Worm (Caenorhabditis elegans): ENCODE measurements around the gene sqv-7.

sqv-7 gene

DNA sequence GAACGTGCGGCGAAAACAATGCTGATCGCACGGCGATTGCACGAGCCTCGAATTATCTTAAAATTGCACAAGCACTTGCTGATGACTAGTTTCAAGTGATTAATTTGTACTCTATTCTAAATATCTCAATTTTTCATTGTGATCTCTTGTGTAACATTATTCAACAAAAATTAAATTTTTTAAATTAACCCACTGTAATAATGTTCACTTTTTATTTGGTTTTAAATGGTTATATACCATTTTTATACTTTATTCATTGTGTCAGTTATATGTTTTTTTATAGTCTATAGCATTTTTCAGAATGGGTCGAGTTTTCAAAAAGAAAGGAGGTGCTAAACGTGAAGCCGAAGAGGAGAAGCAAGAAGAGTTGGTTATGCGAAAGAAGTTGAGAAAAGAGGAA, 41.2 kb upstream of the sqv-7 start, which contains the start of gene ZK1127.4:
TSS of gene ZK1127.4 (plus strand) at position 301 of the 400 bp plus-strand sequence.
- TF ChIP-seq ceh-62 (tag; optimal IDR thresholded peaks at IDR 0.05) = no peak
- no peak for TF ChIP-seq dve-1 (tag; optimal IDR thresholded peaks at IDR 0.05; ENCODE audit: insufficient read depth)
- no peak for TF ChIP-seq fos-1 (tag; optimal IDR thresholded peaks at IDR 0.05)
- TF ChIP-seq mdt-29 (GFP tag; IDR thresholded peaks at IDR 0.05) = no peak
- TF ChIP-seq mxl-3 (GFP tag; optimal IDR thresholded peaks at IDR 0.05) = no peak
- TF ChIP-seq ceh-82 (tag; optimal IDR thresholded peaks at IDR 0.05) = no peak
- no peak for TF ChIP-seq daf-16 (GFP tag; optimal IDR thresholded peaks at IDR 0.05)
- TF ChIP-seq daf-16 (tag; optimal IDR thresholded peaks at IDR 0.05) = no peak
- no peak for TF ChIP-seq F10B5.3 (tag; optimal IDR thresholded peaks at IDR 0.05)
- TF ChIP-seq hlh-30 (tag; optimal IDR thresholded peaks at IDR 0.05; ENCODE audit: insufficient read depth) = no peak
- TF ChIP-seq nhr-11 (tag; optimal IDR thresholded peaks at IDR 0.05) = no peak
- TF ChIP-seq duxl-1 (tag; optimal IDR thresholded peaks at IDR 0.05; ENCODE audit: poor library complexity) = no peak
- no peak for TF ChIP-seq Y5F2A.4 (GFP tag; optimal IDR thresholded peaks at IDR 0.05)

DNA sequence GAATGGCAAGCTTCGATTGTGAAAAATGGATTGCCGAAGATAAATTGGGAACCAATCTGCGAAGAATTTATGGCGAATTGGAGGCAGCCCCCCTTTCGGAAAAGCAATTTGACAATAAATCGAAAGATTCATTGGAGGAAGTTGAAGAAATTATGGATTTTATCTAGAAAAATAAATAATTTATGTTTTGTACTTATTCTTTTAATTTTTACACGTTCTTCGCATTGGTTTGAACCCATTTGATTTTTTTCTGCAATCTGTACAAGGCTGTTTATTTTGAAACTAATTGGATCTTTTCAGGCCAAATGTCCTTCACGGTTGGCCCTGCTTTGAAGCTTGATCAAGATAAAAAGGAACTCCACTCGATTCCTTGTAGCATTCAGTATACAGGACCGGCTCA, 40.5 kb upstream of the sqv-7 start, which contains the start of gene ZK1127.13:
TSS of gene ZK1127.13 (plus strand) at position 301 of the 400 bp plus-strand sequence.
- TF ChIP-seq ZK337.2 (GFP tag; IDR thresholded peaks at IDR 0.05) = no peak
- no peak for TF ChIP-seq Y48G9A.11 (GFP tag; IDR thresholded peaks at IDR 0.05)
- TF ChIP-seq daf-16 (GFP tag; optimal IDR thresholded peaks at IDR 0.05) = no peak
- TF ChIP-seq daf-16 (tag; optimal IDR thresholded peaks at IDR 0.05) = no peak
- no peak for TF ChIP-seq ceh-82 (tag; optimal IDR thresholded peaks at IDR 0.05)
- no peak for TF ChIP-seq duxl-1 (tag; optimal IDR thresholded peaks at IDR 0.05; ENCODE audit: poor library complexity)
- no peak for TF ChIP-seq gei-8 (GFP tag; optimal IDR thresholded peaks at IDR 0.05)
- no peak for TF ChIP-seq lir-3 (tag; optimal IDR thresholded peaks at IDR 0.05)
- TF ChIP-seq ctbp-1 (GFP tag; IDR thresholded peaks at IDR 0.05) = no peak
- no peak for TF ChIP-seq nhr-41 (GFP tag; IDR thresholded peaks at IDR 0.05)
- TF ChIP-seq ceh-44 (GFP tag; IDR thresholded peaks at IDR 0.05) = no peak
- TF ChIP-seq set-16 (GFP tag; IDR thresholded peaks at IDR 0.05) = no peak
- no peak for TF ChIP-seq zag-1 (tag; optimal IDR thresholded peaks at IDR 0.05)
- no peak for TF ChIP-seq mxl-2 (GFP tag; conservative IDR thresholded peaks at IDR 0.05)
- no peak for TF ChIP-seq lin-13 (GFP tag; optimal IDR thresholded peaks at IDR 0.05)
- no peak for TF ChIP-seq nhr-77 (tag; optimal IDR thresholded peaks at IDR 0.05)
- no peak for TF ChIP-seq arid-1 (GFP tag; conservative IDR thresholded peaks at IDR 0.05)

DNA sequence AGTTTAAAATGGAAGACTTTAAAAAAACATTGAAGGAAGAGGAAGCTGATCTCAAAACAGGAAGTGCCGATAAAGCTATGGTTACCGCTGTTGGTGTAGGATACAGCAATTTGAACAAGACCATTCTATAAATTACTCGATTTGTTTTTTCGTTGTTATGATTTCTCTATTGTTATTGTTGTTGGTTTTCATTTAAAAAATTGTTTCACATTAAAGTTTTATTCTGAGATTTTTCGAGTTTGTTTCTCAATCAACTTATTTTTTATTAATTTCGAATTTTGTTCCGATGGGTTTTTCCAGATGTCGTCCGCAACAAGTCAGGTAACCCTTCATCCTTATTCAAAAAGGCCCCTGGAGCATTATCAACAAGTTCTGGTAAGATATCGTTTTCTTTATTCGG, 39.3 kb upstream of the sqv-7 start, which contains the start of gene ZK1127.12:
TSS of gene ZK1127.12 (plus strand) at position 301 of the 400 bp plus-strand sequence.
- no peak for TF ChIP-seq ceh-62 (tag; optimal IDR thresholded peaks at IDR 0.05)
- no peak for TF ChIP-seq mxl-2 (GFP tag; conservative IDR thresholded peaks at IDR 0.05)
- TF ChIP-seq Y48G9A.11 (GFP tag; IDR thresholded peaks at IDR 0.05) = no peak
- TF ChIP-seq daf-19 (GFP tag; conservative IDR thresholded peaks at IDR 0.05) = no peak
- 0 out of 2 replicates have a peak, but pooled peaks have one; percentile 28 for TF ChIP-seq lin-38 (GFP tag; IDR thresholded peaks at IDR 0.05)
- TF ChIP-seq unc-62 (GFP tag; optimal IDR thresholded peaks at IDR 0.05 in 1 of 2) = no peak
- no peak for TF ChIP-seq unc-62 (tag; optimal IDR thresholded peaks at IDR 0.05)

DNA sequence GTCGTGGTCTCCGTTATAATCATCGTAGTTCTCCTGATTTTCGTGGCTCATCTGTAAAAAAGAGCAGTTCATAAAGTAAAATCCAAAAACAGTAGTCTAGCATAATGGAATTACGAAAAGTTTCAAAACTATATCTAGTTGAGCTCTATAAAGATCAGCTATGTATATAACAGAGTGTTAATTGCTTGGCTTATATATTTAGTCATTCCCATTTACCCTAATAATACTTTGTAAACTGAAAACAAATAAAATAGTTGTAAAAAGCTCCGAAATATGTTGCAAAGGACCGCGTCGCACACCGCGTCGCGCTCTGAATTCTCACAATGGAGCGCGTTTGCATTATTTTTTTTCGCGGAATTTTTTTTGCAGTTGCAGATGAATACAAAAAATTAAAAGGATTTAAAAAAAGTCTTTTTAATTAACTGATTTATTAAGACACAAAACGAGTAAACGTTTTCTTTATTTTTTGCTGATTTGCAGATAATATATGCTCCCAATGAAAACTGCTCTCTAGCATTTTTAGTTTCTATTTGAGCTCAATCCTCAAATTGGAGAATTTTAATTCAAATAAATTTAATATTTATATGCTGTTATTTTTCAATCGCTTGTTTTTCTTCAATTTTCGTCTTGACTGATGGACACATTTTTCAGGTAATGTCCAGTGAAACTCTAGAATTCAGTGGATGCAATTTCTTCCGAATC, 37.7 kb upstream of the sqv-7 start, which contains the start of the genes tcer-1 and ZK1127.5:
TSS of gene tcer-1 (minus strand) at position 51 of the 702 bp plus-strand sequence.
TSS of gene ZK1127.5 (plus strand) at position 652 of the 702 bp plus-strand sequence.
- TF ChIP-seq hlh-30 (tag; optimal IDR thresholded peaks at IDR 0.05; ENCODE audit: insufficient read depth) (peak; percentile 36), lsy-2 (tag; optimal IDR thresholded peaks at IDR 0.05) (peak in 1 of 2 experiments; percentile 83), rbr-2 (tag; optimal IDR thresholded peaks at IDR 0.05) (peak; percentile 30), nhr-6 (tag; optimal IDR thresholded peaks at IDR 0.05) (peak; percentile 44), unc-130 (GFP tag; optimal IDR thresholded peaks at IDR 0.05) (peak; percentile 43), mes-2 (tag; optimal IDR thresholded peaks at IDR 0.05; ENCODE audit: poor library complexity, severe bottlenecking) (peak; percentile 68), mep-1 (tag; optimal IDR thresholded peaks at IDR 0.05) (peak; percentile 65), php-3 (GFP tag; IDR thresholded peaks at IDR 0.05) (no peak), dve-1 (tag; optimal IDR thresholded peaks at IDR 0.05; ENCODE audit: insufficient read depth) (peak; percentile 50), daf-16 (GFP tag; optimal IDR thresholded peaks at IDR 0.05) (no peak), daf-16 (tag; optimal IDR thresholded peaks at IDR 0.05) (peak; percentile 31), T26A8.4 (GFP tag; IDR thresholded peaks at IDR 0.05) (no peak), T20F7.1 (GFP tag; optimal IDR thresholded peaks at IDR 0.05) (peak; percentile 57), lin-39 (tag; optimal IDR thresholded peaks at IDR 0.05) (no peak), lin-38 (GFP tag; IDR thresholded peaks at IDR 0.05) (peak; percentile 96), mdl-1 (tag; optimal IDR thresholded peaks at IDR 0.05) (peak in 1 of 2 experiments; percentile 6), nhr-28 (tag; optimal IDR thresholded peaks at IDR 0.05) (peak; percentile 18), tra-1 (GFP tag; IDR thresholded peaks at IDR 0.05) (no peak), dpl-1 (GFP tag; optimal IDR thresholded peaks at IDR 0.05) (peak; percentile 65)

Data from whole organism, L4 larva.